ENCODE assay signal across 3 worm cellular contexts in genomic region chrIII:8446534-8446933, ce11.
TF ChIP-seq lines count a peak whose summit lies in the region.

Gene hsp-110 (minus strand): TSS chrIII:8446909.

TF ChIP-seq in whole organism, L4 larva, 104 proteins besides CTCF, POLR2A, EP300 and RAD21 (continues in another document):
- TF ChIP-seq lin-15B (tag; optimal IDR thresholded peaks at IDR 0.05; lab: Kevin White, UChicago) (no peak), nhr-6 (tag; optimal IDR thresholded peaks at IDR 0.05; lab: Kevin White, UChicago) (no peak), ctbp-1 (GFP tag; IDR thresholded peaks at IDR 0.05; lab: Robert Waterston, UW) (no peak), pha-4 (GFP tag; IDR thresholded peaks at IDR 0.05; lab: Robert Waterston, UW) (no peak), pha-4 (tag; optimal IDR thresholded peaks at IDR 0.05; lab: Kevin White, UChicago) (no peak), vab-7 (GFP tag; IDR thresholded peaks at IDR 0.05; lab: Robert Waterston, UW) (peak; percentile 25; the same call in 1 of the 2 replicates), nhr-102 (tag; optimal IDR thresholded peaks at IDR 0.05; lab: Kevin White, UChicago) (no peak), unc-62 (GFP tag; optimal IDR thresholded peaks at IDR 0.05 in 1 of 2; lab: Kevin White, UChicago) (no peak), unc-62 (tag; optimal IDR thresholded peaks at IDR 0.05; lab: Kevin White, UChicago) (no peak), dmd-6 (GFP tag; IDR thresholded peaks at IDR 0.05; lab: Robert Waterston, UW) (no peak), mes-2 (tag; optimal IDR thresholded peaks at IDR 0.05; lab: Kevin White, UChicago; ENCODE audit: poor library complexity, severe bottlenecking) (no peak), unc-39 (tag; optimal IDR thresholded peaks at IDR 0.05; lab: Kevin White, UChicago) (no peak), ztf-7 (tag; optimal IDR thresholded peaks at IDR 0.05; lab: Kevin White, UChicago) (no peak), mdt-29 (GFP tag; IDR thresholded peaks at IDR 0.05; lab: Robert Waterston, UW) (no peak), php-3 (GFP tag; IDR thresholded peaks at IDR 0.05; lab: Robert Waterston, UW) (no peak), gei-8 (GFP tag; optimal IDR thresholded peaks at IDR 0.05; lab: Kevin White, UChicago) (no peak), lim-7 (GFP tag; IDR thresholded peaks at IDR 0.05; lab: Robert Waterston, UW) (peak; percentile 84), daf-19 (GFP tag; conservative IDR thresholded peaks at IDR 0.05; lab: Robert Waterston, UW) (no peak), dve-1 (tag; optimal IDR thresholded peaks at IDR 0.05; lab: Kevin White, UChicago; ENCODE audit: insufficient read depth) (no peak), egl-43 (GFP tag; IDR thresholded peaks at IDR 0.05; lab: Robert Waterston, UW) (0 out of 2 replicates have a peak, but pooled peaks have one; percentile 22), Y5F2A.4 (GFP tag; optimal IDR thresholded peaks at IDR 0.05; lab: Kevin White, UChicago) (no peak), jun-1 (tag; optimal IDR thresholded peaks at IDR 0.05; lab: Kevin White, UChicago) (no peak), daf-12 (tag; optimal IDR thresholded peaks at IDR 0.05; lab: Kevin White, UChicago) (no peak), ceh-62 (tag; optimal IDR thresholded peaks at IDR 0.05; lab: Kevin White, UChicago) (no peak), F44E2.7 (GFP tag; IDR thresholded peaks at IDR 0.05; lab: Robert Waterston, UW) (no peak), daf-8 (GFP tag; IDR thresholded peaks at IDR 0.05; lab: Robert Waterston, UW) (no peak), sdz-12 (GFP tag; optimal IDR thresholded peaks at IDR 0.05; lab: Kevin White, UChicago) (no peak), zip-2 (tag; optimal IDR thresholded peaks at IDR 0.05; lab: Kevin White, UChicago) (no peak), arid-1 (GFP tag; conservative IDR thresholded peaks at IDR 0.05; lab: Robert Waterston, UW) (peak; percentile 21; the same call in 1 of the 2 replicates), nhr-10 (tag; optimal IDR thresholded peaks at IDR 0.05; lab: Kevin White, UChicago) (no peak), saeg-2 (GFP tag; IDR thresholded peaks at IDR 0.05; lab: Robert Waterston, UW) (no peak), nhr-237 (tag; optimal IDR thresholded peaks at IDR 0.05; lab: Kevin White, UChicago) (no peak)

TF ChIP-seq in whole organism, early embryonic, 17 proteins besides CTCF, POLR2A, EP300 and RAD21:
- TF ChIP-seq tbx-37 (GFP tag; conservative IDR thresholded peaks at IDR 0.05; lab: Robert Waterston, UW) (no peak), ama-1 (optimal IDR thresholded peaks at IDR 0.05; lab: Kevin White, UChicago) (peak; percentile 13), flt-1 (GFP tag; IDR thresholded peaks at IDR 0.05; lab: Robert Waterston, UW) (no peak), ets-7 (tag; optimal IDR thresholded peaks at IDR 0.05; lab: Kevin White, UChicago) (no peak), hmg-4 (GFP tag; optimal IDR thresholded peaks at IDR 0.05; lab: Kevin White, UChicago) (no peak), ceh-36 (tag; optimal IDR thresholded peaks at IDR 0.05; lab: Kevin White, UChicago) (no peak)
TF ChIP-seq in whole organism, early embryonic: peak in this region for 1.

TF ChIP-seq in whole organism, young adult, 124 proteins besides CTCF, POLR2A, EP300 and RAD21:
- TF ChIP-seq snpc-1.1 (tag; optimal IDR thresholded peaks at IDR 0.05; lab: Kevin White, UChicago; ENCODE audit: insufficient read depth) (no peak), bed-2 (GFP tag; IDR thresholded peaks at IDR 0.05; lab: Robert Waterston, UW) (no peak), snpc-3.4 (tag; optimal IDR thresholded peaks at IDR 0.05; lab: Kevin White, UChicago) (no peak), lsy-27 (tag; optimal IDR thresholded peaks at IDR 0.05; lab: Kevin White, UChicago; ENCODE audit: borderline replicate concordance, insufficient read depth) (no peak), lin-26 (GFP tag; IDR thresholded peaks at IDR 0.05; lab: Robert Waterston, UW) (peak; percentile 67), C06A6.2 (GFP tag; conservative IDR thresholded peaks at IDR 0.05; lab: Robert Waterston, UW) (no peak), rcor-1 (GFP tag; IDR thresholded peaks at IDR 0.05; lab: Robert Waterston, UW) (no peak), F22D6.2 (tag; optimal IDR thresholded peaks at IDR 0.05; lab: Kevin White, UChicago) (no peak), lsl-1 (GFP tag; optimal IDR thresholded peaks at IDR 0.05; lab: Kevin White, UChicago) (no peak), ceh-100 (GFP tag; IDR thresholded peaks at IDR 0.05; lab: Robert Waterston, UW) (no peak), nhr-80 (tag; optimal IDR thresholded peaks at IDR 0.05; lab: Kevin White, UChicago) (no peak), T26A5.8 (tag; optimal IDR thresholded peaks at IDR 0.05; lab: Kevin White, UChicago) (no peak), pha-4 (tag; optimal IDR thresholded peaks at IDR 0.05; lab: Kevin White, UChicago) (no peak), mel-28 (tag; optimal IDR thresholded peaks at IDR 0.05; lab: Kevin White, UChicago; ENCODE audit: borderline replicate concordance) (no peak), attf-5 (GFP tag; optimal IDR thresholded peaks at IDR 0.05; lab: Kevin White, UChicago) (no peak), aptf-2 (GFP tag; conservative IDR thresholded peaks at IDR 0.05; lab: Robert Waterston, UW) (no peak), hmg-1.2 (GFP tag; IDR thresholded peaks at IDR 0.05; lab: Robert Waterston, UW) (no peak), ceh-40 (GFP tag; IDR thresholded peaks at IDR 0.05; lab: Robert Waterston, UW) (peak; percentile 44; the same call in 1 of the 2 replicates), akir-1 (GFP tag; optimal IDR thresholded peaks at IDR 0.05; lab: Kevin White, UChicago) (no peak), lir-1 (GFP tag; conservative IDR thresholded peaks at IDR 0.05; lab: Robert Waterston, UW) (no peak), F49E8.2 (tag; optimal IDR thresholded peaks at IDR 0.05; lab: Kevin White, UChicago; ENCODE audit: insufficient read depth) (no peak), F23B12.7 (tag; optimal IDR thresholded peaks at IDR 0.05; lab: Kevin White, UChicago; ENCODE audit: insufficient read depth) (no peak), ceh-79 (tag; optimal IDR thresholded peaks at IDR 0.05; lab: Kevin White, UChicago) (no peak), die-1 (tag; optimal IDR thresholded peaks at IDR 0.05; lab: Kevin White, UChicago) (no peak), madf-6 (GFP tag; IDR thresholded peaks at IDR 0.05; lab: Robert Waterston, UW) (no peak), repo-1 (tag; optimal IDR thresholded peaks at IDR 0.05; lab: Kevin White, UChicago) (no peak), B0336.3 (GFP tag; IDR thresholded peaks at IDR 0.05; lab: Robert Waterston, UW) (no peak), egl-18 (GFP tag; IDR thresholded peaks at IDR 0.05; lab: Robert Waterston, UW) (no peak), Y53G8AR.9 (GFP tag; conservative IDR thresholded peaks at IDR 0.05; lab: Robert Waterston, UW) (no peak), snpc-4 (GFP tag; optimal IDR thresholded peaks at IDR 0.05; lab: Kevin White, UChicago) (no peak), snpc-4 (tag; optimal IDR thresholded peaks at IDR 0.05; lab: Kevin White, UChicago) (peak in 1 of 4 experiments; percentile 18), Y67H2A.10 (GFP tag; conservative IDR thresholded peaks at IDR 0.05; lab: Robert Waterston, UW) (no peak), sptf-2 (GFP tag; optimal IDR thresholded peaks at IDR 0.05; lab: Kevin White, UChicago) (peak; percentile 75), rec-8 (tag; optimal IDR thresholded peaks at IDR 0.05; lab: Kevin White, UChicago) (no peak), let-607 (tag; optimal IDR thresholded peaks at IDR 0.05; lab: Kevin White, UChicago) (no peak), athp-1 (tag; optimal IDR thresholded peaks at IDR 0.05; lab: Kevin White, UChicago) (no peak), him-1 (tag; optimal IDR thresholded peaks at IDR 0.05; lab: Kevin White, UChicago) (no peak), nhr-120 (GFP tag; IDR thresholded peaks at IDR 0.05; lab: Robert Waterston, UW) (no peak), mes-4 (tag; optimal IDR thresholded peaks at IDR 0.05; lab: Kevin White, UChicago) (no peak), F33H1.4 (GFP tag; IDR thresholded peaks at IDR 0.05; lab: Robert Waterston, UW) (no peak; the same call in 1 of the 2 replicates), unc-130 (GFP tag; optimal IDR thresholded peaks at IDR 0.05; lab: Kevin White, UChicago) (no peak), dpl-1 (GFP tag; optimal IDR thresholded peaks at IDR 0.05; lab: Kevin White, UChicago) (no peak), egl-44 (GFP tag; IDR thresholded peaks at IDR 0.05; lab: Robert Waterston, UW) (no peak), B0035.1 (tag; optimal IDR thresholded peaks at IDR 0.05; lab: Kevin White, UChicago) (no peak), hrde-1 (tag; optimal IDR thresholded peaks at IDR 0.05; lab: Kevin White, UChicago; ENCODE audit: borderline replicate concordance) (no peak), pbrm-1 (GFP tag; IDR thresholded peaks at IDR 0.05; lab: Robert Waterston, UW) (0 out of 2 replicates have a peak, but pooled peaks have one; percentile 12), ama-1 (optimal IDR thresholded peaks at IDR 0.05; lab: Kevin White, UChicago) (no peak), ama-1 (GFP tag; optimal IDR thresholded peaks at IDR 0.05; lab: Kevin White, UChicago) (no peak), ztf-18 (tag; optimal IDR thresholded peaks at IDR 0.05; lab: Kevin White, UChicago) (peak; percentile 24), Y53F4B.3 (GFP tag; IDR thresholded peaks at IDR 0.05; lab: Robert Waterston, UW) (no peak), dox-1 (GFP tag; IDR thresholded peaks at IDR 0.05; lab: Robert Waterston, UW) (peak; percentile 82; the same call in 1 of the 2 replicates), F10E7.11 (tag; optimal IDR thresholded peaks at IDR 0.05; lab: Kevin White, UChicago) (no peak), egrh-3 (GFP tag; IDR thresholded peaks at IDR 0.05; lab: Robert Waterston, UW) (no peak), B0261.1 (tag; optimal IDR thresholded peaks at IDR 0.05; lab: Kevin White, UChicago) (no peak), cebp-1 (GFP tag; IDR thresholded peaks at IDR 0.05; lab: Robert Waterston, UW) (no peak), cebp-1 (tag; optimal IDR thresholded peaks at IDR 0.05; lab: Kevin White, UChicago) (no peak), rpc-1 (optimal IDR thresholded peaks at IDR 0.05; lab: Kevin White, UChicago) (no peak), rpc-1 (tag; optimal IDR thresholded peaks at IDR 0.05; lab: Kevin White, UChicago) (no peak), ztf-25 (GFP tag; IDR thresholded peaks at IDR 0.05; lab: Robert Waterston, UW) (peak; percentile 18; the same call in 1 of the 2 replicates)
TF ChIP-seq in whole organism, young adult: peak in this region for 8.
